Worm (Caenorhabditis elegans): ENCODE measurements around the gene Y105C5B.17.

Y105C5B.17 gene

DNA sequence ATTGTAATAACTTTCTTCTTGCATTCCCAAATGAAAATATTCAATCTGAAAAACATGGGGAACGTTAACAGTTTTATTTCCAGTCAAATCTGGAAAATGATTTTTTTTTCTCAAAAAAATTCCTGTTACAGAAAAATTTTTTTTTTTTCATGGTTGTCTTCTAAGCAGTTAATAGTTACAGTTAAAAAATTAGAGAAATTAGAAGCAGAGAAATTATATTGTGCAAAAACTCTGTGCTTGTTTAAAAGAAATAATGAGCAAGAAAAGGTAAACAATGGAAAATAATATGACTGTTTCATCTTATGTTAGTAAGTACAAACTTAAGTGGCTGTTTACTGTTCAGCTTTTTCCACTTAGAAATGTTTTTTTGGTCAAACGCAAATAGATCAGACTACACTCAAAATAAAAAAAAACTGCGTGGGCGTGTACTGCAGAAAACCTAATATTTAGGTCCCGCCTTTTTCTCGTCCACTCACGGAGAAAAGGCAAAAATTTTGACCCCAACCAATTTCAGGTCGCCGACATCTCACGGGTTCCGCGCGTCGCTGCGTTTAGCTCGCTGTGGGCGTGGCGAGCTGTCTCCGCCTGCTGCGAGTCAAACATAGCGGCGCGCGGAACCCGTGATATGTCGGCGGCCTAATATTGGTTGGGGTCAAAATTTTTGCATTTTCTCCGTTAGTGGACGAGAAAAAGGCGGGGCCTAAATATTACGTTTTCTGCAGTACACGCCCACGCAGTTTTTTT, 11.9 kb upstream of the Y105C5B.17 start, which contains the start of gene ifas-3:
Gene ifas-3, minus strand, starts transcription at position 51 of the 744 bp plus-strand sequence.
- TF ChIP-seq snpc-4 (tag; optimal IDR thresholded peaks at IDR 0.05), result no peak
- no peak for TF ChIP-seq zag-1 (tag; optimal IDR thresholded peaks at IDR 0.05)
- TF ChIP-seq nhr-21 (tag; optimal IDR thresholded peaks at IDR 0.05), result no peak
- no peak for TF ChIP-seq blmp-1 (tag; optimal IDR thresholded peaks at IDR 0.05; ENCODE audit: insufficient read depth)
- no peak for TF ChIP-seq nhr-11 (tag; optimal IDR thresholded peaks at IDR 0.05)
- TF ChIP-seq C34F6.9 (tag; optimal IDR thresholded peaks at IDR 0.05), result no peak
- TF ChIP-seq unc-62 (GFP tag; optimal IDR thresholded peaks at IDR 0.05), result no peak
- TF ChIP-seq ztf-4 (tag; optimal IDR thresholded peaks at IDR 0.05), result no peak
- TF ChIP-seq nhr-23 (tag; optimal IDR thresholded peaks at IDR 0.05), result no peak
- TF ChIP-seq R02D3.7 (tag; optimal IDR thresholded peaks at IDR 0.05), result no peak
- TF ChIP-seq sma-3 (GFP tag; optimal IDR thresholded peaks at IDR 0.05), result no peak
- no peak for TF ChIP-seq lsy-2 (tag; optimal IDR thresholded peaks at IDR 0.05)
- TF ChIP-seq ceh-82 (tag; optimal IDR thresholded peaks at IDR 0.05), result no peak
- TF ChIP-seq mdl-1 (tag; optimal IDR thresholded peaks at IDR 0.05), result no peak
- TF ChIP-seq mab-5 (tag; optimal IDR thresholded peaks at IDR 0.05), result no peak
- no peak for TF ChIP-seq lin-11 (tag; optimal IDR thresholded peaks at IDR 0.05)
- no peak for TF ChIP-seq mbf-1 (tag; optimal IDR thresholded peaks at IDR 0.05)
- TF ChIP-seq crh-2 (tag; optimal IDR thresholded peaks at IDR 0.05), result no peak

DNA sequence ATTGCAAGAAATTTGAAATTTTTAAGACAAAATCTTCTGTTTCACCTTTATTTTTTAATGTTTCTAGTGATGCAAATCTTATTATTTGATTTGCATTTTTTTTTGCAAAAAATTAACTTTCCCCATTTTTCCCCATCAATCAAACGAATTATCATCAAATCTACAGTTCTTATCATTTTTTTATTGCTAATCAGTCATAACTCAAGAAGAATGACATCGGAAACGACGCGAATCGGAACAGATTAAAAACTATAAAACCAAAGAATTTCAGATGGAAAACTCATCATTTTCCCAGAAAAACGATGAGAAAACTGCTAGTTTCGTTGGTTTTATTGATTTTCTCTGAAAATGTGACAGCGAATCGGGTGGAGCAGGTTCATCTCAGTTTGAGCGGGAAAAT, 11.3 kb upstream of the Y105C5B.17 start, which contains the start of gene Y105C5B.15:
Gene Y105C5B.15, plus strand, starts transcription at position 297 of the 400 bp plus-strand sequence.
- TF ChIP-seq fos-1 (tag; optimal IDR thresholded peaks at IDR 0.05), result peak; percentile 67
- TF ChIP-seq snpc-4 (tag; optimal IDR thresholded peaks at IDR 0.05), result no peak

DNA sequence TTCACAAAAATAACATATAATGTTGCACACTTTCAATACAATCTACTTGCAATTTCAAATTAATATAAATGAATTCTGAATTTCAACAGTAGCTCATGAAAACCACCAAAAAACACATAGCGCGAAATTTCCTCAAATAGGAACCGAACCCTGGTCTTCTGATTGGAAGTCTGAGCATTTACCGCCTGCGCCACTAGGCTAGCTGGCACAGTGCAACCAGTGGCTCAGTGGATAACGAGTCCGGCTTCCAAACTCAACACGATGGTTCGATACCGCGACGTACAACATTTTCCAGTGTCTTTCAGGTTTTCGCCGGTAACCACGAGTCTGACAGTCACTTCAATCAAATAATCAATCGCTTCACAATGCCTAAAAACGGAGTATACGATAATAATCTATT, 9.2 kb upstream of the Y105C5B.17 start:
- TF ChIP-seq lin-13 (GFP tag; optimal IDR thresholded peaks at IDR 0.05), result no peak
- TF ChIP-seq blmp-1 (tag; optimal IDR thresholded peaks at IDR 0.05; ENCODE audit: insufficient read depth), result no peak
- no peak for TF ChIP-seq mdl-1 (tag; optimal IDR thresholded peaks at IDR 0.05)

DNA sequence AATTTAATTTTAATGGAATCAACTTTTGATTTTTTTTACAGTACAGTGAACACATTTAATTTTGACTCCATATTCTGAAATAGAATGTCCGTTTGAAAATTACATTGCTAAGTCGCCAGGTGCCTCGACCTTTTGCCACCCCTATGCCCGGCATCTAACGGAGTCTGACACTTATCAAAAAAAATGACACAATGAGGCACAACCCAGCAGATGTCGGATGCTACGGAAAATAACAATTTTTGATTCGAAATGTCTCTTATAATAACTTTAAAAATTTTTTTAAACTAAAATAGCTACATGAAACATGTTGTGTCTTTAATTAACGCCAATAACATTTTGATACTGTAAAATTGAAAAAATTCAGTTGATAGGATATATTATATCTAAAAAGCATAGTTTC, 7.6 kb upstream of the Y105C5B.17 start:
- TF ChIP-seq sma-9 (GFP tag; optimal IDR thresholded peaks at IDR 0.05) (no peak), sma-9 (tag; optimal IDR thresholded peaks at IDR 0.05) (no peak), ceh-82 (tag; optimal IDR thresholded peaks at IDR 0.05) (no peak), egl-27 (tag; optimal IDR thresholded peaks at IDR 0.05) (no peak), mbf-1 (tag; optimal IDR thresholded peaks at IDR 0.05) (no peak), nhr-11 (tag; optimal IDR thresholded peaks at IDR 0.05) (no peak), R02D3.7 (tag; optimal IDR thresholded peaks at IDR 0.05) (no peak), ztf-11 (tag; optimal IDR thresholded peaks at IDR 0.05) (no peak), lin-39 (tag; optimal IDR thresholded peaks at IDR 0.05) (no peak), zag-1 (tag; optimal IDR thresholded peaks at IDR 0.05) (no peak), nhr-23 (tag; optimal IDR thresholded peaks at IDR 0.05) (no peak), peb-1 (tag; optimal IDR thresholded peaks at IDR 0.05) (no peak), Y55F3AM.14 (GFP tag; optimal IDR thresholded peaks at IDR 0.05) (no peak), blmp-1 (tag; optimal IDR thresholded peaks at IDR 0.05; ENCODE audit: insufficient read depth) (no peak), gmeb-1 (tag; optimal IDR thresholded peaks at IDR 0.05) (no peak), F13H6.1 (tag; optimal IDR thresholded peaks at IDR 0.05) (no peak), nhr-6 (tag; optimal IDR thresholded peaks at IDR 0.05) (no peak), crh-2 (tag; optimal IDR thresholded peaks at IDR 0.05) (no peak), nhr-25 (tag; optimal IDR thresholded peaks at IDR 0.05) (no peak), unc-55 (GFP tag; optimal IDR thresholded peaks at IDR 0.05) (no peak), alr-1 (tag; optimal IDR thresholded peaks at IDR 0.05) (no peak)

DNA sequence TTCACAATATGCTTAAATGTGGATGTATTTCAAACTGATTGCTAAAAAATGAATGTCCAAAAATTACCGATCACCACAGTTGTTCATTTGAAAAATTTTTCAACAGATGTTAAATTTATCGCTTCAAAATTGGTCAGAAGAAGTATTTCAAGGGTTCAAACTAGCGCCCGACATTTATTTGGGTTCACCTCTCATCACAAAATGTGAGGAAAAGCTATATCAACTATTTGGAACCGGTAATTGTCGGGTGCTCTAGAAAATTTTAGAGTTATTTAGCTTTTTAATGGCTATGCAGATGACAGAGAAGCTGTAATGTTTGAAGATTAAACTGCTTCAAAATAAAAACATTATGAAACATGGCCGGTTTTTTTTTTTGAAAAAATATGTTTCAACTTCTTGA, 1.8 kb upstream of the Y105C5B.17 start:
- no peak for TF ChIP-seq C34F6.9 (tag; optimal IDR thresholded peaks at IDR 0.05)
- TF ChIP-seq ztf-11 (tag; optimal IDR thresholded peaks at IDR 0.05), result no peak
- no peak for TF ChIP-seq alr-1 (tag; optimal IDR thresholded peaks at IDR 0.05)

All from whole organism, L2 larva.